Fruit fly (Drosophila melanogaster) whole organism, embryonic: ENCODE results near the gene CG13144.

Experiments used
- Adf1 ChIP-seq: fragments of 200-800 bp; sonication (Bioruptor generic); IDR thresholded peaks from 2 replicates; pipeline ENCODE4 v1.3.6; 2022; ENCODE audit warnings: missing biosample characterization, missing genetic modification characterization
- CG10147 ChIP-seq: fragments of 200-800 bp; sonication (Bioruptor generic); optimal IDR thresholded peaks from 2 replicates; lab custom pipeline; 2019; ENCODE audit warnings: missing biosample characterization, mild to moderate bottlenecking, missing genetic modification characterization, moderate library complexity
- CG12659 ChIP-seq: fragments of 200-800 bp; sonication (Bioruptor generic); optimal IDR thresholded peaks from 3 replicates; lab custom pipeline; 2017; ENCODE audit warnings: mild to moderate bottlenecking, missing biosample characterization, missing genetic modification reagents, missing genetic modification characterization
- CG15269 ChIP-seq: fragments of 200-800 bp; sonication (Bioruptor generic); optimal IDR thresholded peaks from 2 replicates; lab custom pipeline; 2018; ENCODE audit warnings: missing biosample characterization, mild to moderate bottlenecking, missing genetic modification characterization, moderate library complexity
- CG1602 ChIP-seq: fragments of 200-800 bp; sonication (Bioruptor generic); optimal IDR thresholded peaks from 3 replicates; lab custom pipeline; 2016; ENCODE audit warnings: missing biosample characterization, missing genetic modification characterization
- CG17186 ChIP-seq: fragments of 200-800 bp; sonication (Bioruptor generic); optimal IDR thresholded peaks from 3 replicates; lab custom pipeline; 2017; ENCODE audit warnings: missing biosample characterization, missing genetic modification reagents, missing genetic modification characterization
- CG17829 ChIP-seq: fragments of 200-800 bp; optimal IDR thresholded peaks from 2 replicates; lab custom pipeline; 2019; ENCODE audit warnings: missing biosample characterization, mild to moderate bottlenecking, missing genetic modification characterization, moderate library complexity
- CG18262 ChIP-seq: fragments of 200-800 bp; optimal IDR thresholded peaks from 3 replicates; lab custom pipeline; 2019; ENCODE audit warnings: missing biosample characterization, mild to moderate bottlenecking, missing genetic modification characterization, moderate library complexity
- CG2875 ChIP-seq: fragments of 200-800 bp; sonication (Bioruptor generic); optimal IDR thresholded peaks from 2 replicates; lab custom pipeline; 2017; ENCODE audit warnings: missing biosample characterization, mild to moderate bottlenecking, missing genetic modification characterization, missing genetic modification reagents
- CG3281 ChIP-seq: fragments of 200-800 bp; sonication (Bioruptor generic); optimal IDR thresholded peaks from 3 replicates; lab custom pipeline; 2017; ENCODE audit warnings: missing biosample characterization, mild to moderate bottlenecking, missing genetic modification characterization
- CG33557 ChIP-seq: fragments of 200-800 bp; sonication (Bioruptor generic); optimal IDR thresholded peaks from 2 replicates; lab custom pipeline; 2019; ENCODE audit warnings: missing biosample characterization, mild to moderate bottlenecking, missing genetic modification characterization, moderate library complexity
- CG3847 ChIP-seq: fragments of 200-800 bp; sonication (Bioruptor generic); IDR thresholded peaks from 2 replicates; pipeline ENCODE4 v1.3.6; 2022; ENCODE audit warnings: missing biosample characterization, missing genetic modification characterization
- CG4707 ChIP-seq: fragments of 200-800 bp; sonication (Bioruptor generic); optimal IDR thresholded peaks from 2 replicates; lab custom pipeline; 2018; ENCODE audit warnings: missing biosample characterization, mild to moderate bottlenecking, missing genetic modification characterization, moderate library complexity
- CG5180 ChIP-seq: fragments of 200-800 bp; sonication (Bioruptor generic); optimal IDR thresholded peaks from 3 replicates; lab custom pipeline; 2017; ENCODE audit warnings: missing biosample characterization, missing genetic modification characterization, mild to moderate bottlenecking, moderate library complexity, missing genetic modification reagents
- CG7786 ChIP-seq: fragments of 200-800 bp; sonication (Bioruptor generic); optimal IDR thresholded peaks from 2 replicates; lab custom pipeline; 2016; ENCODE audit warnings: missing biosample characterization, missing genetic modification characterization
- CG8359 ChIP-seq: fragments of 200-800 bp; sonication (Bioruptor generic); optimal IDR thresholded peaks from 2 replicates; lab custom pipeline; 2017; ENCODE audit warnings: missing biosample characterization, mild to moderate bottlenecking, missing genetic modification characterization, borderline replicate concordance
- Camta ChIP-seq: fragments of 200-800 bp; sonication (Bioruptor generic); optimal IDR thresholded peaks from 2 replicates; lab custom pipeline; 2016; ENCODE audit warnings: missing biosample characterization, missing genetic modification characterization
- CoRest ChIP-seq: fragments of 200-800 bp; sonication (Bioruptor generic); optimal IDR thresholded peaks from 3 replicates; lab custom pipeline; 2018; ENCODE audit warnings: missing biosample characterization, mild to moderate bottlenecking, missing genetic modification characterization, moderate library complexity
- D19B ChIP-seq: fragments of 200-800 bp; sonication (Bioruptor generic); optimal IDR thresholded peaks from 2 replicates; lab custom pipeline; 2017; ENCODE audit warnings: missing biosample characterization, mild to moderate bottlenecking, missing genetic modification characterization
- Gug ChIP-seq: fragments of 200-800 bp; sonication (Bioruptor generic); IDR thresholded peaks from 4 replicates; pipeline ENCODE4 v1.3.6; 2022; ENCODE audit warnings: missing biosample characterization, missing genetic modification characterization
- Hey ChIP-seq: fragments of 200-800 bp; sonication (Bioruptor generic); optimal IDR thresholded peaks from 3 replicates; lab custom pipeline; 2018; ENCODE audit warnings: missing biosample characterization, mild to moderate bottlenecking, missing genetic modification characterization
- HmgZ ChIP-seq: fragments of 200-800 bp; sonication (Bioruptor generic); optimal IDR thresholded peaks from 2 replicates; lab custom pipeline; 2018; ENCODE audit warnings: missing biosample characterization, mild to moderate bottlenecking, missing genetic modification characterization
- Hr78 ChIP-seq, 2 experiments: fragments of 200-800 bp in 1 of 2; fragments of >200 bp in 1 of 2; sonication (Bioruptor generic) in 1 of 2; optimal IDR thresholded peaks; 2 replicates each; lab custom pipeline; 2017 to 2019; ENCODE audit warnings: missing biosample characterization in 2 of 2, missing genetic modification characterization in 2 of 2, mild to moderate bottlenecking in 1 of 2, moderate library complexity in 1 of 2
- Jarid2 ChIP-seq: fragments of 200-800 bp; sonication (Bioruptor generic); optimal IDR thresholded peaks from 3 replicates; lab custom pipeline; 2017; ENCODE audit warnings: mild to moderate bottlenecking, missing biosample characterization, missing genetic modification reagents, missing genetic modification characterization
- Lpt ChIP-seq: fragments of >200 bp; optimal IDR thresholded peaks from 2 replicates; lab custom pipeline; 2018; ENCODE audit warnings: missing biosample characterization, missing genetic modification characterization
- Myb ChIP-seq: fragments of 200-800 bp; sonication (Bioruptor generic); optimal IDR thresholded peaks from 2 replicates; lab custom pipeline; 2016; ENCODE audit warnings: missing biosample characterization, missing genetic modification characterization
- Rfx ChIP-seq: fragments of 200-800 bp; sonication (Bioruptor generic); IDR thresholded peaks from 2 replicates; pipeline ENCODE4 v1.3.6; 2022; ENCODE audit warnings: missing biosample characterization, missing genetic modification characterization
- Spps ChIP-seq: fragments of 200-800 bp; sonication (Bioruptor generic); optimal IDR thresholded peaks from 2 replicates; lab custom pipeline; 2018; ENCODE audit warnings: missing biosample characterization, mild to moderate bottlenecking, missing genetic modification characterization
- ap ChIP-seq: fragments of 200-800 bp; sonication (Bioruptor generic); IDR thresholded peaks from 2 replicates; pipeline ENCODE4 v1.3.6; 2022; ENCODE audit warnings: missing biosample characterization, missing genetic modification characterization
- az2 ChIP-seq: fragments of 200-800 bp; sonication (Bioruptor generic); optimal IDR thresholded peaks from 3 replicates; lab custom pipeline; 2016; ENCODE audit warnings: missing biosample characterization, missing genetic modification characterization
- bcd ChIP-seq: fragments of 200-800 bp; sonication (Bioruptor generic); optimal IDR thresholded peaks from 2 replicates; lab custom pipeline; 2017; ENCODE audit warnings: missing biosample characterization, mild to moderate bottlenecking, missing genetic modification characterization
- dati ChIP-seq: fragments of 200-800 bp; sonication (Bioruptor generic); IDR thresholded peaks from 2 replicates; pipeline ENCODE4 v1.3.6; 2022; ENCODE audit warnings: missing biosample characterization, missing genetic modification characterization
- eve ChIP-seq, 2 experiments: fragments of >200 bp; optimal IDR thresholded peaks; 2 replicates each; lab custom pipeline; 2017; ENCODE audit warnings: missing biosample characterization in 2 of 2, missing genetic modification characterization in 2 of 2
- fd102C ChIP-seq: fragments of 200-800 bp; sonication (Bioruptor generic); optimal IDR thresholded peaks from 2 replicates; lab custom pipeline; 2018; ENCODE audit warnings: missing biosample characterization, mild to moderate bottlenecking, missing genetic modification characterization, moderate library complexity
- ftz-f1 ChIP-seq: fragments of 200-800 bp; sonication (Bioruptor generic); optimal IDR thresholded peaks from 2 replicates; lab custom pipeline; 2016; ENCODE audit warnings: missing biosample characterization, missing genetic modification characterization
- gce ChIP-seq: fragments of 200-800 bp; sonication (Bioruptor generic); IDR thresholded peaks from 3 replicates; pipeline ENCODE4 v1.3.6; 2022; ENCODE audit warnings: missing biosample characterization, missing genetic modification characterization
- gem ChIP-seq: fragments of 200-800 bp; sonication (Bioruptor generic); optimal IDR thresholded peaks from 2 replicates; lab custom pipeline; 2019; ENCODE audit warnings: missing biosample characterization, mild to moderate bottlenecking, missing genetic modification characterization, moderate library complexity
- gfzf ChIP-seq: fragments of 200-800 bp; sonication (Bioruptor generic); optimal IDR thresholded peaks from 2 replicates; lab custom pipeline; 2016; ENCODE audit warnings: missing biosample characterization, mild to moderate bottlenecking, missing genetic modification characterization, moderate library complexity
- grn ChIP-seq: fragments of 200-800 bp; sonication (Bioruptor generic); optimal IDR thresholded peaks from 3 replicates; lab custom pipeline; 2017; ENCODE audit warnings: missing biosample characterization, missing genetic modification characterization
- gt ChIP-seq: fragments of 200-800 bp; sonication (Bioruptor generic); IDR thresholded peaks from 2 replicates; pipeline ENCODE4 v1.3.6; 2022; ENCODE audit warnings: missing biosample characterization, missing genetic modification characterization
- h ChIP-seq: fragments of >200 bp; optimal IDR thresholded peaks from 2 replicates; lab custom pipeline; 2017
- ham ChIP-seq: fragments of 200-800 bp; sonication (Bioruptor generic); IDR thresholded peaks from 2 replicates; pipeline ENCODE4 v1.3.6; 2022; ENCODE audit warnings: missing biosample characterization, missing genetic modification characterization
- inv ChIP-seq: fragments of 200-800 bp; sonication (Bioruptor generic); IDR thresholded peaks from 2 replicates; pipeline ENCODE4 v1.3.6; 2022; ENCODE audit warnings: missing biosample characterization, missing genetic modification characterization; ENCODE audit not compliant: partially characterized antibody
- lov ChIP-seq, 2 experiments: fragments of 200-800 bp in 1 of 2; fragments of >200 bp in 1 of 2; sonication (Bioruptor generic) in 1 of 2; IDR thresholded peaks in 1 of 2; optimal IDR thresholded peaks in 1 of 2; 2 replicates in 1 of 2; 3 replicates in 1 of 2; pipeline versions ENCODE4 v1.3.6 to Lab custom; 2017 to 2022; ENCODE audit warnings: missing biosample characterization in 1 of 2, missing genetic modification characterization in 1 of 2
- oc ChIP-seq: fragments of 200-800 bp; sonication (Bioruptor generic); optimal IDR thresholded peaks from 2 replicates; lab custom pipeline; 2018; ENCODE audit warnings: missing biosample characterization, mild to moderate bottlenecking, missing genetic modification characterization, moderate library complexity
- sna ChIP-seq: fragments of 200-800 bp; sonication (Bioruptor generic); IDR thresholded peaks from 2 replicates; pipeline ENCODE4 v1.3.6; 2022; ENCODE audit warnings: missing biosample characterization, missing genetic modification characterization; ENCODE audit not compliant: partially characterized antibody
- stwl ChIP-seq: fragments of 200-800 bp; sonication (Bioruptor generic); optimal IDR thresholded peaks from 3 replicates; lab custom pipeline; 2018; ENCODE audit warnings: missing biosample characterization, mild to moderate bottlenecking, missing genetic modification characterization, moderate library complexity
- ttk ChIP-seq: fragments of 200-800 bp; sonication (Bioruptor generic); IDR thresholded peaks from 2 replicates; pipeline ENCODE4 v2.1.2; 2022; ENCODE audit warnings: missing biosample characterization, missing genetic modification characterization
- unc-4 ChIP-seq: fragments of 200-800 bp; sonication (Bioruptor generic); IDR thresholded peaks from 2 replicates; pipeline ENCODE4 v1.3.6; 2022; ENCODE audit warnings: missing biosample characterization, missing genetic modification characterization; ENCODE audit not compliant: partially characterized antibody

CG13144 gene

dm6 chr2L:10526953-10527584 is 35.8 kb upstream of the CG13144 start, which contains the start of gene Lip4 (continued):
- TF ChIP-seq bcd (GFP tag; lab: Kevin White, UChicago), result peak; percentile 72
- peak; percentile 28 for TF ChIP-seq CG8359
- no peak for TF ChIP-seq fd102C
- TF ChIP-seq CG10147 (GFP tag; lab: Kevin White, UChicago), result peak; percentile 75
- TF ChIP-seq Adf1 (GFP tag; lab: Robert Waterston, UW), result no peak
- peak; percentile 79 for TF ChIP-seq ap (GFP tag; lab: Robert Waterston, UW)
- peak; percentile 36 for TF ChIP-seq Camta (GFP tag; lab: Kevin White, UChicago)
- TF ChIP-seq Gug, result peak; percentile 24; the same call in 1 of the 4 replicates
- peak; percentile 74 for TF ChIP-seq ttk
- TF ChIP-seq Hey, result no peak
- peak; percentile 30 for TF ChIP-seq CG1602 (GFP tag; lab: Kevin White, UChicago)
- peak; percentile 57 for TF ChIP-seq oc (tag; lab: Kevin White, UChicago)
- peak; percentile 49 for TF ChIP-seq D19B (GFP tag; lab: Kevin White, UChicago)
- TF ChIP-seq stwl (tag; lab: Kevin White, UChicago), result no peak
- TF ChIP-seq gem (tag; lab: Kevin White, UChicago), result peak; percentile 89
- TF ChIP-seq CG7786 (GFP tag; lab: Kevin White, UChicago), result no peak
- no peak for TF ChIP-seq gfzf (GFP tag; lab: Kevin White, UChicago)
- TF ChIP-seq Lpt (GFP tag; lab: Kevin White, UChicago), result no peak
- no peak for TF ChIP-seq inv (GFP tag; lab: Robert Waterston, UW)
- no peak for TF ChIP-seq sna
- TF ChIP-seq Myb (GFP tag; lab: Kevin White, UChicago), result no peak
- no peak for TF ChIP-seq dati (GFP tag; lab: Robert Waterston, UW)
- no peak for TF ChIP-seq gt (GFP tag; lab: Robert Waterston, UW)
- no peak for TF ChIP-seq ham (GFP tag; lab: Robert Waterston, UW)
- TF ChIP-seq CG33557 (GFP tag; lab: Kevin White, UChicago), result no peak
- TF ChIP-seq CG18262 (tag; lab: Kevin White, UChicago), result peak; percentile 73
- TF ChIP-seq Rfx (GFP tag; lab: Robert Waterston, UW), result peak; percentile 79
- TF ChIP-seq CoRest (tag; lab: Kevin White, UChicago), result peak; percentile 87
- peak; percentile 38; the same call in 1 of the 3 replicates for TF ChIP-seq gce (GFP tag; lab: Robert Waterston, UW)
- TF ChIP-seq Jarid2 (GFP tag; lab: Kevin White, UChicago), result peak; percentile 47
- TF ChIP-seq CG5180 (GFP tag; lab: Kevin White, UChicago), result peak; percentile 67
- TF ChIP-seq h (lab: Kevin White, UChicago), result no peak
- TF ChIP-seq HmgZ (tag; lab: Kevin White, UChicago), result peak; percentile 58
- peak; percentile 38 for TF ChIP-seq CG2875 (GFP tag; lab: Kevin White, UChicago)
- peak; percentile 77 for TF ChIP-seq CG3281
- TF ChIP-seq CG17186 (GFP tag; lab: Kevin White, UChicago), result no peak
- TF ChIP-seq CG4707 (GFP tag; lab: Kevin White, UChicago), result no peak
- TF ChIP-seq CG15269 (tag; lab: Kevin White, UChicago), result peak; percentile 91
- peak in 1 of 2 experiments; percentile 86 for TF ChIP-seq eve (GFP tag; optimal IDR thresholded peaks at IDR 0.05; lab: Kevin White, UChicago)
- TF ChIP-seq CG17829 (tag; lab: Kevin White, UChicago), result peak; percentile 82
- TF ChIP-seq lov (optimal IDR thresholded peaks at IDR 0.05; lab: Kevin White, UChicago), result no peak
- TF ChIP-seq lov (GFP tag; IDR thresholded peaks at IDR 0.05; lab: Robert Waterston, UW), result no peak
- peak; percentile 17 for TF ChIP-seq Spps
- no peak for TF ChIP-seq ftz-f1 (GFP tag; lab: Kevin White, UChicago)
- peak; percentile 69 for TF ChIP-seq az2 (GFP tag; lab: Kevin White, UChicago)
- TF ChIP-seq CG12659, result peak; percentile 82
- TF ChIP-seq CG3847 (GFP tag; lab: Robert Waterston, UW), result peak; percentile 73; the same call in 1 of the 2 replicates
- TF ChIP-seq grn, result no peak
- no peak for TF ChIP-seq unc-4 (GFP tag; lab: Robert Waterston, UW)
- peak in 1 of 2 experiments; percentile 81 for TF ChIP-seq Hr78 (GFP tag; optimal IDR thresholded peaks at IDR 0.05; lab: Kevin White, UChicago)
